Fruit fly (Drosophila melanogaster) whole organism, embryonic: ENCODE results near the gene me31B.

Experiments used
- Atf-2 ChIP-seq: fragments of 200-800 bp; sonication (Bioruptor generic); optimal IDR thresholded peaks from 2 replicates; lab custom pipeline; 2016; ENCODE audit warnings: missing biosample characterization, missing genetic modification characterization
- Atf6 ChIP-seq: fragments of 200-800 bp; sonication (Bioruptor generic); IDR thresholded peaks from 2 replicates; pipeline ENCODE4 v1.3.6; 2022; ENCODE audit warnings: missing biosample characterization, missing genetic modification characterization
- Bdp1 ChIP-seq: fragments of 200-800 bp; sonication (Bioruptor generic); optimal IDR thresholded peaks from 3 replicates; lab custom pipeline; 2016; ENCODE audit warnings: missing biosample characterization, missing genetic modification characterization
- CG11093 ChIP-seq: fragments of 200-800 bp; sonication (Bioruptor generic); IDR thresholded peaks from 3 replicates; pipeline ENCODE4 v1.3.6; 2022; ENCODE audit warnings: missing biosample characterization, missing genetic modification characterization
- CG12071 ChIP-seq: fragments of 200-800 bp; sonication (Bioruptor generic); optimal IDR thresholded peaks from 3 replicates; lab custom pipeline; 2018; ENCODE audit warnings: missing biosample characterization, mild to moderate bottlenecking, missing genetic modification characterization
- CG1233 ChIP-seq: fragments of 200-800 bp; sonication (Bioruptor generic); optimal IDR thresholded peaks from 4 replicates; lab custom pipeline; 2018; ENCODE audit warnings: missing biosample characterization, mild to moderate bottlenecking, missing genetic modification characterization
- CG12659 ChIP-seq: fragments of 200-800 bp; sonication (Bioruptor generic); optimal IDR thresholded peaks from 3 replicates; lab custom pipeline; 2017; ENCODE audit warnings: mild to moderate bottlenecking, missing biosample characterization, missing genetic modification reagents, missing genetic modification characterization
- CG1529 ChIP-seq: fragments of 200-800 bp; sonication (Bioruptor generic); optimal IDR thresholded peaks from 3 replicates; lab custom pipeline; 2018; ENCODE audit warnings: missing biosample characterization, missing genetic modification characterization
- CG16813 ChIP-seq: fragments of 200-800 bp; sonication (Bioruptor generic); IDR thresholded peaks from 3 replicates; pipeline ENCODE4 v1.3.6; 2022; ENCODE audit warnings: missing biosample characterization, missing genetic modification characterization; ENCODE audit not compliant: partially characterized antibody
- CG17802 ChIP-seq: fragments of 200-800 bp; sonication (Bioruptor generic); optimal IDR thresholded peaks from 2 replicates; lab custom pipeline; 2018; ENCODE audit warnings: missing biosample characterization, mild to moderate bottlenecking, missing genetic modification characterization, moderate library complexity
- CG32772 ChIP-seq: fragments of 200-800 bp; sonication (Bioruptor generic); IDR thresholded peaks from 2 replicates; pipeline ENCODE4 v1.3.6; 2022; ENCODE audit warnings: missing biosample characterization, missing genetic modification characterization
- CG33557 ChIP-seq: fragments of 200-800 bp; sonication (Bioruptor generic); optimal IDR thresholded peaks from 2 replicates; lab custom pipeline; 2019; ENCODE audit warnings: missing biosample characterization, mild to moderate bottlenecking, missing genetic modification characterization, moderate library complexity
- CG7745 ChIP-seq: fragments of 200-800 bp; sonication (Bioruptor generic); optimal IDR thresholded peaks from 2 replicates; lab custom pipeline; 2018; ENCODE audit warnings: missing biosample characterization, mild to moderate bottlenecking, missing genetic modification characterization, moderate library complexity
- CG7928 ChIP-seq: fragments of 200-800 bp; sonication (Bioruptor generic); optimal IDR thresholded peaks from 2 replicates; lab custom pipeline; 2017; ENCODE audit warnings: missing biosample characterization, mild to moderate bottlenecking, missing genetic modification characterization
- CG9876 ChIP-seq: fragments of 200-800 bp; sonication (Bioruptor generic); optimal IDR thresholded peaks from 2 replicates; lab custom pipeline; 2016; ENCODE audit warnings: missing biosample characterization, missing genetic modification characterization
- Dip2 ChIP-seq: fragments of 200-800 bp; sonication (Bioruptor generic); IDR thresholded peaks from 2 replicates; pipeline ENCODE4 v1.3.6; 2022; ENCODE audit warnings: missing biosample characterization, missing genetic modification characterization
- Ets65A ChIP-seq: fragments of 200-800 bp; sonication (Bioruptor generic); peaks from one replicate; lab custom pipeline; 2016; ENCODE audit warnings: missing biosample characterization, missing genetic modification characterization
- Fer1 ChIP-seq: fragments of 200-800 bp; sonication (Bioruptor generic); optimal IDR thresholded peaks from 2 replicates; lab custom pipeline; 2017; ENCODE audit warnings: missing biosample characterization, mild to moderate bottlenecking, missing genetic modification characterization
- HHEX ChIP-seq: fragments of 200-800 bp; sonication (Bioruptor generic); optimal IDR thresholded peaks from 3 replicates; lab custom pipeline; 2017; ENCODE audit warnings: missing biosample characterization, mild to moderate bottlenecking, missing genetic modification characterization, missing genetic modification reagents
- HLH4C ChIP-seq: fragments of 200-800 bp; sonication (Bioruptor generic); IDR thresholded peaks from 3 replicates; pipeline ENCODE4 v1.3.6; 2022; ENCODE audit warnings: missing biosample characterization, missing genetic modification characterization; ENCODE audit not compliant: partially characterized antibody
- HLHmδ ChIP-seq: fragments of 200-800 bp; sonication (Bioruptor generic); optimal IDR thresholded peaks from 2 replicates; lab custom pipeline; 2018; ENCODE audit warnings: missing biosample characterization, mild to moderate bottlenecking, missing genetic modification characterization, moderate library complexity
- Nf-YC ChIP-seq: fragments of 200-800 bp; optimal IDR thresholded peaks from 3 replicates; lab custom pipeline; 2019; ENCODE audit warnings: missing biosample characterization, mild to moderate bottlenecking, missing genetic modification characterization, moderate library complexity
- PHDP ChIP-seq: fragments of 200-800 bp; sonication (Bioruptor generic); optimal IDR thresholded peaks from 3 replicates; lab custom pipeline; 2018; ENCODE audit warnings: missing biosample characterization, mild to moderate bottlenecking, missing genetic modification characterization, moderate library complexity
- Sox100B ChIP-seq: fragments of 200-800 bp; sonication (Bioruptor generic); optimal IDR thresholded peaks from 3 replicates; lab custom pipeline; 2018; ENCODE audit warnings: missing biosample characterization, mild to moderate bottlenecking, missing genetic modification characterization
- Ssrp ChIP-seq: fragments of 200-800 bp; sonication (Bioruptor generic); optimal IDR thresholded peaks from 2 replicates; lab custom pipeline; 2018; ENCODE audit warnings: missing biosample characterization, mild to moderate bottlenecking, missing genetic modification characterization, moderate library complexity
- TFAM ChIP-seq: fragments of 200-800 bp; sonication (Bioruptor generic); optimal IDR thresholded peaks from 2 replicates; lab custom pipeline; 2017; ENCODE audit warnings: missing biosample characterization, missing genetic modification characterization, inconsistent platforms
- Tbp ChIP-seq: fragments of >200 bp; optimal IDR thresholded peaks from 2 replicates; lab custom pipeline; 2018; ENCODE audit warnings: missing biosample characterization, missing genetic modification characterization
- Trl ChIP-seq, 3 experiments: fragments of >200 bp in 2 of 3; fragments of 200-800 bp in 1 of 3; sonication (Bioruptor generic) in 1 of 3; optimal IDR thresholded peaks; 2 replicates in 1 of 3; 3 replicates in 2 of 3; lab custom pipeline; 2016 to 2017; ENCODE audit warnings: missing biosample characterization in 1 of 3, missing genetic modification characterization in 1 of 3
- Xbp1 ChIP-seq: fragments of 200-800 bp; sonication (Bioruptor generic); optimal IDR thresholded peaks from 3 replicates; lab custom pipeline; 2016; ENCODE audit warnings: missing biosample characterization, mild to moderate bottlenecking, missing genetic modification characterization
- crp ChIP-seq, 2 experiments: fragments of 200-800 bp; sonication (Bioruptor generic); optimal IDR thresholded peaks; 2 replicates in 1 of 2; 3 replicates in 1 of 2; lab custom pipeline; 2017; ENCODE audit warnings: missing biosample characterization in 2 of 2, missing genetic modification characterization in 2 of 2, mild to moderate bottlenecking in 1 of 2, moderate library complexity in 1 of 2
- dan ChIP-seq: fragments of 200-800 bp; sonication (Bioruptor generic); IDR thresholded peaks from 2 replicates; pipeline ENCODE4 v1.3.6; 2022; ENCODE audit warnings: missing biosample characterization, missing genetic modification characterization
- disco-r ChIP-seq: fragments of 200-800 bp; sonication (Bioruptor generic); optimal IDR thresholded peaks from 2 replicates; lab custom pipeline; 2016; ENCODE audit warnings: missing biosample characterization, missing genetic modification characterization
- dysf ChIP-seq: fragments of 200-800 bp; sonication (Bioruptor generic); IDR thresholded peaks from 3 replicates; pipeline ENCODE4 v1.3.6; 2022; ENCODE audit warnings: missing biosample characterization, missing genetic modification characterization
- gcm ChIP-seq: fragments of 200-800 bp; sonication (Bioruptor generic); optimal IDR thresholded peaks from 2 replicates; lab custom pipeline; 2019; ENCODE audit warnings: missing biosample characterization, mild to moderate bottlenecking, missing genetic modification characterization, moderate library complexity
- gcm2 ChIP-seq: fragments of 200-800 bp; sonication (Bioruptor generic); optimal IDR thresholded peaks from 2 replicates; lab custom pipeline; 2016; ENCODE audit warnings: missing biosample characterization, missing genetic modification characterization
- grau ChIP-seq: fragments of 200-800 bp; optimal IDR thresholded peaks from 3 replicates; lab custom pipeline; 2019; ENCODE audit warnings: missing biosample characterization, mild to moderate bottlenecking, missing genetic modification characterization, moderate library complexity
- hbn ChIP-seq: fragments of 200-800 bp; sonication (Bioruptor generic); IDR thresholded peaks from 2 replicates; pipeline ENCODE4 v1.3.6; 2022; ENCODE audit warnings: missing biosample characterization, missing genetic modification characterization; ENCODE audit not compliant: partially characterized antibody
- her ChIP-seq: fragments of 200-800 bp; sonication (Bioruptor generic); optimal IDR thresholded peaks from 2 replicates; lab custom pipeline; 2016; ENCODE audit warnings: missing biosample characterization, missing genetic modification characterization
- lmd ChIP-seq: fragments of 200-800 bp; sonication (Bioruptor generic); IDR thresholded peaks from 2 replicates; pipeline ENCODE4 v1.3.6; 2022; ENCODE audit warnings: missing biosample characterization, missing genetic modification characterization
- maf-S ChIP-seq: fragments of 200-800 bp; sonication (Bioruptor generic); optimal IDR thresholded peaks from 2 replicates; lab custom pipeline; 2016; ENCODE audit warnings: missing biosample characterization, missing genetic modification characterization
- nerfin-2 ChIP-seq: fragments of 200-800 bp; sonication (Bioruptor generic); IDR thresholded peaks from 2 replicates; pipeline ENCODE4 v1.3.6; 2022; ENCODE audit warnings: missing biosample characterization, missing genetic modification characterization; ENCODE audit not compliant: partially characterized antibody
- odd ChIP-seq: fragments of 200-800 bp; sonication (Bioruptor generic); optimal IDR thresholded peaks from 2 replicates; lab custom pipeline; 2017; ENCODE audit warnings: missing biosample characterization, mild to moderate bottlenecking, missing genetic modification characterization
- pita ChIP-seq: fragments of 200-800 bp; sonication (Bioruptor generic); optimal IDR thresholded peaks from 2 replicates; lab custom pipeline; 2017; ENCODE audit warnings: missing biosample characterization, mild to moderate bottlenecking, missing genetic modification characterization
- pnt ChIP-seq: fragments of 200-800 bp; sonication (Bioruptor generic); optimal IDR thresholded peaks from 3 replicates; lab custom pipeline; 2016; ENCODE audit warnings: missing biosample characterization, missing genetic modification characterization
- ro ChIP-seq: fragments of 200-800 bp; sonication (Bioruptor generic); IDR thresholded peaks from 2 replicates; pipeline ENCODE4 v1.3.6; 2022; ENCODE audit warnings: missing biosample characterization, missing genetic modification characterization
- row ChIP-seq: fragments of 200-800 bp; sonication (Bioruptor generic); IDR thresholded peaks from 3 replicates; pipeline ENCODE4 v1.3.6; 2022; ENCODE audit warnings: missing biosample characterization, missing genetic modification characterization
- tap ChIP-seq: fragments of 200-800 bp; optimal IDR thresholded peaks from 3 replicates; lab custom pipeline; 2019; ENCODE audit warnings: missing biosample characterization, mild to moderate bottlenecking, missing genetic modification characterization, moderate library complexity
- tin ChIP-seq: fragments of 200-800 bp; sonication (Bioruptor generic); optimal IDR thresholded peaks from 3 replicates; lab custom pipeline; 2016; ENCODE audit warnings: missing biosample characterization, missing genetic modification characterization
- zf30C ChIP-seq: fragments of 200-800 bp; sonication (Bioruptor generic); optimal IDR thresholded peaks from 3 replicates; lab custom pipeline; 2018; ENCODE audit warnings: missing biosample characterization, mild to moderate bottlenecking, missing genetic modification characterization
- zfh1 ChIP-seq: fragments of 200-800 bp; sonication (Bioruptor generic); IDR thresholded peaks from 3 replicates; pipeline ENCODE4 v1.3.6; 2022; ENCODE audit warnings: missing biosample characterization, missing genetic modification characterization

Gene me31B

DNA sequence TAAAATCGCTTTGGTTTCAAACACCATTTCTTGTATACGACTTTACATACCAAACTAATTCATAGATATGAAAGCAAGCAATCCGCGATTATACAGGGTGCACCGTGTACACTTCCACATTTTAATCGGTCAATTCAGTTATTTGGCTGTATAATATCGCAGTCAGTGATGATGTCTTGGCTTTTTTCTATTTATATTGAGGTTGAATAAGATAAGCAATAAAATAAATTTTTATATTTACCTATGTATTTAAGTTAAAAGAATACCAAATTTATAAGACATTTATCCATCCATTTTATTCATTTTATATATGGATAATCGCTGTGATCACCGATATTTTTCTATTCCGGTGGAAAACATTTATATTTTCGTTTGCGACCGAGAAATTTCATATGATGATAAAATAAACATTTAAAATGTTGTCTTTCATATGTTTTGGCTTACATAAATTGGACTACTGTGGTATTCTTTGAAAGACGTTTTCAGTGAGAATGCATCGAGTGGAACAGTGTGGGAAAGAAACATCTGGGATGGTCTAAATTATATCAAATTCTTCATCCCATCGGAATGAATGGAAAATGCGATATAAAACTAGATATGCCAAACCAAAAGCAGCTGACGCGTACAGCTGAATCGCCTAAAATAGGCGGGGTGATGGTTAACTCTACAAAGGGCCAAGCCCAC lies 12.3 kb upstream of the me31B start, which contains the start of gene CG5708 (continued):
- TF ChIP-seq dan (GFP tag; lab: Robert Waterston, UW): no peak
- no peak for TF ChIP-seq Tbp (GFP tag; lab: Kevin White, UChicago)
- no peak for TF ChIP-seq disco-r (GFP tag; lab: Kevin White, UChicago)
- peak; percentile 30; the same call in 1 of the 2 replicates for TF ChIP-seq hbn (GFP tag; lab: Robert Waterston, UW)
- no peak for TF ChIP-seq Fer1 (GFP tag; lab: Kevin White, UChicago)
- no peak for TF ChIP-seq odd
- TF ChIP-seq HHEX (GFP tag; lab: Kevin White, UChicago): no peak
- peak; percentile 24 for TF ChIP-seq grau (tag; lab: Kevin White, UChicago)
- no peak for TF ChIP-seq lmd
- no peak for TF ChIP-seq zfh1 (GFP tag; lab: Robert Waterston, UW)
- no peak for TF ChIP-seq PHDP (tag; lab: Kevin White, UChicago)
- peak; percentile 47 for TF ChIP-seq Nf-YC
- no peak for TF ChIP-seq CG1233 (GFP tag; lab: Kevin White, UChicago)
- no peak for TF ChIP-seq dysf (GFP tag; lab: Robert Waterston, UW)
- TF ChIP-seq CG12659 (GFP tag; lab: Kevin White, UChicago): peak; percentile 70
- TF ChIP-seq Ets65A (GFP tag; lab: Kevin White, UChicago): peak; percentile 13
- TF ChIP-seq HLHmδ (GFP tag; lab: Kevin White, UChicago): no peak
- TF ChIP-seq Bdp1 (GFP tag; lab: Kevin White, UChicago): no peak
- no peak for TF ChIP-seq CG11093 (GFP tag; lab: Robert Waterston, UW)
- TF ChIP-seq CG12071: no peak
- TF ChIP-seq Sox100B (GFP tag; lab: Kevin White, UChicago): peak; percentile 24
- no peak for TF ChIP-seq gcm2 (GFP tag; lab: Kevin White, UChicago)
- TF ChIP-seq Xbp1 (GFP tag; lab: Kevin White, UChicago): peak; percentile 48
- TF ChIP-seq gcm (GFP tag; lab: Kevin White, UChicago): no peak
- TF ChIP-seq ro (GFP tag; lab: Robert Waterston, UW): no peak
- TF ChIP-seq CG16813 (GFP tag; lab: Robert Waterston, UW): peak; percentile 58
- TF ChIP-seq Trl (optimal IDR thresholded peaks at IDR 0.05; lab: Kevin White, UChicago): no peak
- TF ChIP-seq Trl (GFP tag; optimal IDR thresholded peaks at IDR 0.05; lab: Kevin White, UChicago): no peak
- no peak for TF ChIP-seq tap (tag; lab: Kevin White, UChicago)
- TF ChIP-seq CG7928 (GFP tag; lab: Kevin White, UChicago): no peak
- no peak for TF ChIP-seq maf-S (GFP tag; lab: Kevin White, UChicago)
- TF ChIP-seq nerfin-2: no peak
- no peak for TF ChIP-seq pita (GFP tag; lab: Kevin White, UChicago)
- no peak for TF ChIP-seq CG1529 (GFP tag; lab: Kevin White, UChicago)
- no peak for TF ChIP-seq HLH4C
- TF ChIP-seq pnt: no peak
- TF ChIP-seq CG17802: peak; percentile 82
- TF ChIP-seq CG7745: no peak
- TF ChIP-seq her (GFP tag; lab: Kevin White, UChicago): no peak
- no peak for TF ChIP-seq Dip2 (GFP tag; lab: Robert Waterston, UW)
- no peak for TF ChIP-seq TFAM (GFP tag; lab: Kevin White, UChicago)
- no peak for TF ChIP-seq CG9876
- no peak for TF ChIP-seq zf30C
- TF ChIP-seq row: peak; percentile 89
- TF ChIP-seq CG32772 (GFP tag; lab: Robert Waterston, UW): no peak
- TF ChIP-seq Atf-2 (GFP tag; lab: Kevin White, UChicago): no peak
- TF ChIP-seq CG33557 (GFP tag; lab: Kevin White, UChicago): no peak
- 0 out of 2 replicates have a peak, but pooled peaks have one; percentile 17 for TF ChIP-seq Atf6 (GFP tag; lab: Robert Waterston, UW)
- no peak for TF ChIP-seq Ssrp (tag; lab: Kevin White, UChicago)
- TF ChIP-seq crp (GFP tag; optimal IDR thresholded peaks at IDR 0.05; lab: Kevin White, UChicago): peak in 1 of 2 experiments; percentile 48
- TF ChIP-seq tin: no peak
